Worm (Caenorhabditis elegans) whole organism, L2 larva: ENCODE measurements around the gene degl-1.

Experiments used
- Y55F3AM.14 ChIP-seq: fragments of 200-800 bp; sonication (Bioruptor generic); optimal IDR thresholded peaks from 2 replicates; lab custom pipeline; 2018; ENCODE audit warnings: mild to moderate bottlenecking, missing genetic modification characterization, missing compliant biosample characterization
- aly-2 ChIP-seq: fragments of 150-350 bp; optimal IDR thresholded peaks from 2 replicates; lab custom pipeline; 2014; ENCODE audit warnings: missing biosample characterization, missing genetic modification characterization
- ama-1 ChIP-seq: fragments of 150-350 bp; optimal IDR thresholded peaks from 2 replicates; lab custom pipeline; 2018; ENCODE audit warnings: inconsistent platforms
- dmd-4 ChIP-seq: sonication (generic microtip); optimal IDR thresholded peaks from 2 replicates; lab custom pipeline; 2017; ENCODE audit warnings: missing biosample characterization, missing genetic modification characterization
- elt-1 ChIP-seq: fragments of 150-350 bp; optimal IDR thresholded peaks from 2 replicates; lab custom pipeline; 2014; ENCODE audit warnings: missing biosample characterization, missing genetic modification characterization
- lin-13 ChIP-seq: fragments of 150-350 bp; optimal IDR thresholded peaks from 2 replicates; lab custom pipeline; 2014; ENCODE audit warnings: missing biosample characterization, missing genetic modification reagents, missing genetic modification characterization
- lsy-2 ChIP-seq, 2 experiments: fragments of 150-350 bp in 1 of 2; sonication (generic microtip) in 1 of 2; optimal IDR thresholded peaks; 2 replicates each; lab custom pipeline; 2014 to 2017; ENCODE audit warnings: missing biosample characterization in 2 of 2, missing genetic modification characterization in 2 of 2
- nhr-12 ChIP-seq: fragments of 150-350 bp; optimal IDR thresholded peaks from 2 replicates; lab custom pipeline; 2014; ENCODE audit warnings: missing biosample characterization, missing genetic modification characterization
- nhr-237 ChIP-seq: fragments of 150-350 bp; optimal IDR thresholded peaks from 2 replicates; lab custom pipeline; 2014; ENCODE audit warnings: missing biosample characterization, missing genetic modification characterization
- nhr-6 ChIP-seq: fragments of 150-350 bp; optimal IDR thresholded peaks from 2 replicates; lab custom pipeline; 2014; ENCODE audit warnings: missing biosample characterization, missing genetic modification characterization
- nhr-77 ChIP-seq: fragments of 150-350 bp; optimal IDR thresholded peaks from 2 replicates; lab custom pipeline; 2014; ENCODE audit warnings: missing biosample characterization, missing genetic modification characterization
- sem-4 ChIP-seq: fragments of 150-350 bp; optimal IDR thresholded peaks from 2 replicates; lab custom pipeline; 2014; ENCODE audit warnings: missing biosample characterization, missing genetic modification reagents, missing genetic modification characterization
- snpc-4 ChIP-seq: fragments of 150-350 bp; optimal IDR thresholded peaks from 2 replicates; lab custom pipeline; 2014; ENCODE audit warnings: missing biosample characterization, missing genetic modification characterization
- unc-62 ChIP-seq: fragments of 150-350 bp; optimal IDR thresholded peaks from 2 replicates; lab custom pipeline; 2014; ENCODE audit warnings: missing biosample characterization, missing genetic modification reagents, missing genetic modification characterization

DNA sequence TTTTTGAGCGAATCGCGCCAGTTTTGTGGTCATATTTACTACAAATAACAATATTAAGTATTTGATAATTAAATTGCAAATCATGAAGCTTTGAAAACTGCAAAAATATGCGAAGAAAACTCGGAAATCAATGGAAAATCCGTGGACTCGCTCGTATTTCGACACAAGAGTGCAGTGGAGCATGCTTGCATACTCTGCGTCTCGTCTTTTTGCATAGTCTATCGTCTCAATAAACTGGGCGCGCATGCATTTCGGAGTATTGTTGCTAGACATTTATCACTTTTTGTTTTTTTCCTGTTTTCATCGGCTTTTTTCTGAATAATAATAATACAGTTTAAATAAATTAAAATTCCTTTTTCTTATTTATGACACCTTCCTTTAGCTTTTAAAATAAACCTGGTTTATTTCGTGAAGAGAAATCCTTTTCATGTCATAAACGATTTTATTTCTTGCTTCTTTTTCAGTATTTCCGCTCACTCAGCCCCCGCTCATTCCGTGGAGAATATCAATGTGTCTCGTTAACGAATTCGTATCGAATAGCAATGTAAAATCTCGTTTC lies 3.5 kb downstream of the degl-1 start, which contains the start of the genes mrps-7 and Y57G11C.3:
- TF ChIP-seq ama-1 (lab: Kevin White, UChicago) (peak; percentile 72), unc-62 (no peak), nhr-77 (tag; lab: Kevin White, UChicago) (peak; percentile 37), aly-2 (tag; lab: Kevin White, UChicago) (no peak), elt-1 (no peak), lin-13 (GFP tag; lab: Kevin White, UChicago) (peak; percentile 93), lsy-2 (tag; optimal IDR thresholded peaks at IDR 0.05; lab: Kevin White, UChicago) (peak; percentile 91 to 95), Y55F3AM.14 (peak; percentile 14), nhr-237 (tag; lab: Kevin White, UChicago) (no peak), nhr-6 (tag; lab: Kevin White, UChicago) (peak; percentile 90), sem-4 (tag; lab: Kevin White, UChicago) (peak; percentile 71), nhr-12 (tag; lab: Kevin White, UChicago) (no peak), dmd-4 (tag; lab: Kevin White, UChicago) (no peak), snpc-4 (tag; lab: Kevin White, UChicago) (peak; percentile 83)
